Fruit fly (Drosophila melanogaster): ENCODE measurements around the gene Dpm3.

dm6 chr3R:13417067-13417595, 14.3 kb upstream of the Dpm3 start:
- TF ChIP-seq CG3919 (GFP tag; optimal IDR thresholded peaks at IDR 0.05) = no peak
- no peak for TF ChIP-seq CG6792 (GFP tag; optimal IDR thresholded peaks at IDR 0.05)
- TF ChIP-seq CG10631 (GFP tag; optimal IDR thresholded peaks at IDR 0.05) = no peak
- no peak for TF ChIP-seq Blimp-1 (GFP tag; optimal IDR thresholded peaks at IDR 0.05)
- TF ChIP-seq CG9139 (GFP tag; optimal IDR thresholded peaks at IDR 0.05) = no peak
- TF ChIP-seq Ets96B (tag; optimal IDR thresholded peaks at IDR 0.05) = no peak
